Worm (Caenorhabditis elegans): ENCODE results near the gene srv-21.

srv-21 gene

ce11 chrIV:5860762-5861161 is 16.4 kb downstream of the srv-21 start:
- TF ChIP-seq snu-23 (GFP tag; optimal IDR thresholded peaks at IDR 0.05), result no peak
- peak; percentile 16 for TF ChIP-seq blmp-1 (tag; optimal IDR thresholded peaks at IDR 0.05)

ce11 chrIV:5859876-5860275 is 17.3 kb downstream of the srv-21 start, which contains the start of gene C06E7.4:
TSS of gene C06E7.4 (minus strand) at chrIV:5859976.
- no peak for TF ChIP-seq efl-1 (optimal IDR thresholded peaks at IDR 0.05)
- TF ChIP-seq efl-1 (GFP tag; optimal IDR thresholded peaks at IDR 0.05 in 1 of 2), result no peak
- TF ChIP-seq fos-1 (tag; optimal IDR thresholded peaks at IDR 0.05), result no peak
- TF ChIP-seq vab-15 (tag; optimal IDR thresholded peaks at IDR 0.05), result no peak
- TF ChIP-seq dsc-1 (tag; optimal IDR thresholded peaks at IDR 0.05), result no peak
- TF ChIP-seq irx-1 (tag; optimal IDR thresholded peaks at IDR 0.05), result no peak
- TF ChIP-seq hlh-4 (tag; optimal IDR thresholded peaks at IDR 0.05), result no peak
- no peak for TF ChIP-seq lin-35 (GFP tag; optimal IDR thresholded peaks at IDR 0.05)
- TF ChIP-seq ztf-11 (tag; optimal IDR thresholded peaks at IDR 0.05), result no peak
- no peak for TF ChIP-seq unc-86 (tag; optimal IDR thresholded peaks at IDR 0.05)
- no peak for TF ChIP-seq ztf-4 (tag; optimal IDR thresholded peaks at IDR 0.05)
- no peak for TF ChIP-seq nhr-84 (tag; optimal IDR thresholded peaks at IDR 0.05)
- no peak for TF ChIP-seq elt-2 (tag; optimal IDR thresholded peaks at IDR 0.05)
- TF ChIP-seq fkh-10 (GFP tag; optimal IDR thresholded peaks at IDR 0.05), result no peak
- no peak for TF ChIP-seq nhr-12 (tag; optimal IDR thresholded peaks at IDR 0.05)
- TF ChIP-seq swsn-7 (tag; optimal IDR thresholded peaks at IDR 0.05), result no peak
- TF ChIP-seq unc-98 (GFP tag; IDR thresholded peaks at IDR 0.05), result no peak
- no peak for TF ChIP-seq nhr-28 (tag; optimal IDR thresholded peaks at IDR 0.05)
- TF ChIP-seq unc-62 (GFP tag; optimal IDR thresholded peaks at IDR 0.05), result no peak
- no peak for TF ChIP-seq alr-1 (tag; optimal IDR thresholded peaks at IDR 0.05; ENCODE audit: borderline replicate concordance)
- no peak for TF ChIP-seq xbp-1 (tag; optimal IDR thresholded peaks at IDR 0.05)

- TF ChIP-seq blmp-1 (tag; optimal IDR thresholded peaks at IDR 0.05) (peak; percentile 72), mdl-1 (tag; optimal IDR thresholded peaks at IDR 0.05) (no peak)
Observed at ce11 chrIV:5858212-5858611, 18.9 kb downstream of the srv-21 start.

- TF ChIP-seq xbp-1 (tag; optimal IDR thresholded peaks at IDR 0.05) (no peak), elt-2 (tag; optimal IDR thresholded peaks at IDR 0.05) (no peak), zag-1 (tag; optimal IDR thresholded peaks at IDR 0.05) (no peak), dsc-1 (tag; optimal IDR thresholded peaks at IDR 0.05) (no peak), rnt-1 (tag; optimal IDR thresholded peaks at IDR 0.05) (no peak), elt-3 (tag; optimal IDR thresholded peaks at IDR 0.05) (no peak), hlh-4 (tag; optimal IDR thresholded peaks at IDR 0.05) (no peak), ceh-88 (GFP tag; IDR thresholded peaks at IDR 0.05) (no peak), ceh-63 (GFP tag; optimal IDR thresholded peaks at IDR 0.05) (no peak), nhr-237 (tag; optimal IDR thresholded peaks at IDR 0.05) (no peak), nhr-28 (tag; optimal IDR thresholded peaks at IDR 0.05) (no peak), sup-37 (GFP tag; optimal IDR thresholded peaks at IDR 0.05) (no peak), nhr-77 (tag; optimal IDR thresholded peaks at IDR 0.05) (no peak), ztf-4 (tag; optimal IDR thresholded peaks at IDR 0.05) (no peak), ztf-11 (tag; optimal IDR thresholded peaks at IDR 0.05) (no peak)
Observed at ce11 chrIV:5856975-5857374, 20.2 kb downstream of the srv-21 start.

DNA sequence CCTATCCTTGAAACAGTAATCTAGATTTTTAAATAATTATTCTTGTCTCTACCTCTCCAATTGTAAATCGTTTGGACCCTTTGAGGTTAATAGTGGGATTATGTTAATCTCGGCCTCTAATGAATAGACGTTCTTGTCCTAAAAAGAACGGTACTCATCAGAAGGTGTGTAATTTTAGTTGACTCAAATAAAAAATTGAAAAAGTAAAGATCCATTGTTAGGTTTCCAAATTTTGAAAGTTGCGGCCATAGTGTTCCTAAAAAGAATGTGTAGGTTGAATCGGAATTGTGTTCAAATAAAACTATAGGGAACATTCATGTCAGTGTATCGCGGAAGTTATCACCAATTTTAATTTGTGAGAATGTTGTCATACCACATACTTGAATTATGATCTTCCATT is 21.5 kb downstream of the srv-21 start:
- TF ChIP-seq efl-1 (optimal IDR thresholded peaks at IDR 0.05) (no peak), efl-1 (GFP tag; optimal IDR thresholded peaks at IDR 0.05 in 1 of 2) (peak in 1 of 2 experiments; percentile 59), skn-1 (tag; optimal IDR thresholded peaks at IDR 0.05) (no peak)

DNA sequence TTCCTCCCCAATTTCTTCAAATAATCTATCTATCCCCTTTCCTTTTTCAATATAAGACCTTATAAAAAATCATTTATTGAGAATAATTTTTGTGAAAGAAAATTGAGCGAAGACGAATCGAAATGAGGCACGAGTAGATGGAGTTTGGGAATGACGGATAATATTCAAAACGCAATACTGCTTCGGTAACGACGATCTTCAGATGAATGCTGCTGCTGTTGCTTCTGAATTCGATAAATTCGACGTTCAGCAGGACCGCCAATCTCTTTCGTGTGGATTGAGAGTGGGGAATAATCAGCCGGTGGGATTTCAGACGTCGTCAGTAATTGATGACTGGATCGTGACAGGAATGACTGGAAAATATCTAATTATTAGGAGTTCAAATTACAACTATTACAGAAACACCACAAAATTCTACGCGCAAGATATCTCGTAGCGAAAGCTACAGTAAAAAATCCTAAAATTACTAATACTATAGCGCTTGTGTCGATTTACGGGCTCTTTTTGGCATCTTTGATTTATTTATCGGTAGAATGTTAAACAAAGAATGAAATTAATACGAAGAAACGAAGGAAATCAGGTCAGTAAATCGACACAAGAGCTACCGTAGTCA is 26.3 kb downstream of the srv-21 start:
- TF ChIP-seq lir-3 (tag; optimal IDR thresholded peaks at IDR 0.05; ENCODE audit: poor library complexity) (no peak), irx-1 (tag; optimal IDR thresholded peaks at IDR 0.05) (no peak), ets-5 (GFP tag; IDR thresholded peaks at IDR 0.05) (no peak), C16A3.4 (tag; optimal IDR thresholded peaks at IDR 0.05) (no peak), lin-13 (GFP tag; optimal IDR thresholded peaks at IDR 0.05) (no peak), hlh-4 (tag; optimal IDR thresholded peaks at IDR 0.05) (no peak), tbx-2 (tag; optimal IDR thresholded peaks at IDR 0.05) (no peak), dsc-1 (tag; optimal IDR thresholded peaks at IDR 0.05) (no peak)

Measured in whole organism, L1 larva.